Fruit fly (Drosophila melanogaster) whole organism, prepupa: ENCODE data around the gene CG32344.

Experiments used
- CG16779 ChIP-seq: fragments of 200-800 bp; sonication (Bioruptor generic); optimal IDR thresholded peaks from 3 replicates; lab custom pipeline; 2017; ENCODE audit warnings: missing biosample characterization, mild to moderate bottlenecking, missing genetic modification characterization
- CG6854 ChIP-seq: fragments of 200-800 bp; sonication (Bioruptor generic); optimal IDR thresholded peaks from 2 replicates; lab custom pipeline; 2017; ENCODE audit warnings: missing biosample characterization, mild to moderate bottlenecking, missing genetic modification characterization
- CG8319 ChIP-seq: fragments of 200-800 bp; sonication (Bioruptor generic); optimal IDR thresholded peaks from 3 replicates; lab custom pipeline; 2016; ENCODE audit warnings: missing biosample characterization, missing genetic modification characterization
- Ets96B ChIP-seq: fragments of 200-800 bp; optimal IDR thresholded peaks from 2 replicates; lab custom pipeline; 2019; ENCODE audit warnings: missing biosample characterization, mild to moderate bottlenecking, missing genetic modification characterization, moderate library complexity
- dsx ChIP-seq: fragments of 200-800 bp; optimal IDR thresholded peaks from 3 replicates; lab custom pipeline; 2019; ENCODE audit warnings: missing biosample characterization, mild to moderate bottlenecking, missing genetic modification characterization, moderate library complexity; ENCODE audit not compliant: poor library complexity, severe bottlenecking

DNA sequence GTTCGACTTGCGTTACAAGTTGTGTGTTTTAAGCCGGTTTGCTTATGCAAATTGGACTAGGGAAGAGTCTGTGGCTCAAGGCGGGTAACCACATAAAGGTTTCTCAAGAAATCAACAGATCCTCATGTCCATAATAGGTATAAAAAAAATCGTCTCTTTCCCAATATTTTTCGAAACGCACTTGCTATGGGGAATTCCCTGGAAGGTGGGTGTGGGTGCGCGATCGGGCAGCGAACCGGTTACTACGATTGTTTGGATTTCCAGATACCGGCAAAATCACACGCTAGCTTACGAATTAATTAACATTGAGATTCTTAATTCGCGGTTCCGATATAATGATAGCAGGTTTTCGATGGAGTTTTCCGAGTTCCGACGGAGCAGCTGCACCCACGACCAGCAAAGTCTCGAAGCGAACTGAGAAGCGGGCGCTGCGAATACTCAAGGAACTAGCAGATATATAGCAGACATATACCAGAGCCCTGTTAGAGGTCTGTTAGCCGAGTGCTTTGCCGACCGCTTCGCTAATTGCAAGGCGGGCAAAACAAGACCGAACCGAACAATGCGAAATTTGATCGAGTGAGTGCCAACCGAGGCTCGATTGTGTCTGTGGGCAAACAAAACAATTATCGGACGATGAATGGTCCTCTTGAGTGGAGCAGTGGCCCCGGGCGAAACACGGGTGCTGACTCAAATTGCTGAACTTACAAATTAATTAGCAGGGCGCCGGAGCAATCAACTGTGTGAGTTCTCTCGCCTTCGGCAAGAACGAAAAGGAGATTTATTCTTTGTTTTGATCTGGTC is 16.7 kb upstream of the CG32344 start:
- TF ChIP-seq CG16779 (no peak), Ets96B (tag; lab: Kevin White, UChicago) (no peak), CG8319 (GFP tag; lab: Kevin White, UChicago) (no peak), CG6854 (no peak), dsx (GFP tag; lab: Kevin White, UChicago) (no peak)
